Worm (Caenorhabditis elegans) whole organism, L4/young adult: ENCODE measurements around the gene T05H10.4.

Experiments
- W03F9.2 ChIP-seq: fragments of 150-350 bp; optimal IDR thresholded peaks from 2 replicates; lab custom pipeline; 2014; ENCODE audit warnings: missing biosample characterization, missing genetic modification characterization
- dao-5 ChIP-seq: sonication (generic microtip); optimal IDR thresholded peaks from 2 replicates; lab custom pipeline; 2016; ENCODE audit warnings: missing genotype, missing genetic modification characterization, moderate library complexity, missing compliant biosample characterization
- him-1 ChIP-seq: sonication (generic microtip); optimal IDR thresholded peaks from 2 replicates; lab custom pipeline; 2016; ENCODE audit warnings: missing genotype, missing genetic modification reagents, missing genetic modification characterization, missing compliant biosample characterization

ce11 chrII:8020580-8021044 lies 32.3 kb upstream of the T05H10.4 start:
- no peak for TF ChIP-seq him-1
- TF ChIP-seq dao-5 (tag; lab: Kevin White, UChicago), result no peak
- TF ChIP-seq W03F9.2 (tag; lab: Kevin White, UChicago), result no peak
